Worm (Caenorhabditis elegans) whole organism, L4/young adult: ENCODE results near the gene atp-5.
A peak's percentile ranks its signal among the peaks of the same experiment; 100 is the strongest.

Experiments
- W03F9.2 ChIP-seq: fragments of 150-350 bp; optimal IDR thresholded peaks from 2 replicates; lab custom pipeline; 2014; ENCODE audit warnings: missing biosample characterization, missing genetic modification characterization
- dao-5 ChIP-seq: sonication (generic microtip); optimal IDR thresholded peaks from 2 replicates; lab custom pipeline; 2016; ENCODE audit warnings: missing genotype, missing genetic modification characterization, moderate library complexity, missing compliant biosample characterization
- him-1 ChIP-seq: sonication (generic microtip); optimal IDR thresholded peaks from 2 replicates; lab custom pipeline; 2016; ENCODE audit warnings: missing genotype, missing genetic modification reagents, missing genetic modification characterization, missing compliant biosample characterization

atp-5 gene

ce11 chrV:11078874-11079273 lies 44.8 kb downstream of the atp-5 start:
- TF ChIP-seq him-1 (tag; lab: Kevin White, UChicago) (no peak), dao-5 (tag; lab: Kevin White, UChicago) (no peak), W03F9.2 (tag; lab: Kevin White, UChicago) (no peak)

- TF ChIP-seq dao-5 (tag; lab: Kevin White, UChicago) (no peak), W03F9.2 (tag; lab: Kevin White, UChicago) (peak; percentile 80)
Observed at ce11 chrV:11078104-11078724, 45.5 kb downstream of the atp-5 start, which contains the start of gene act-2. act-2 (minus strand) TSS chrV:11078154.

ce11 chrV:11076403-11076802 lies 47.3 kb downstream of the atp-5 start:
- TF ChIP-seq W03F9.2 (tag; lab: Kevin White, UChicago) (no peak), dao-5 (tag; lab: Kevin White, UChicago) (peak; percentile 25), him-1 (tag; lab: Kevin White, UChicago) (no peak)

ce11 chrV:11076028-11076402 lies 47.7 kb downstream of the atp-5 start:
- TF ChIP-seq W03F9.2 (tag; lab: Kevin White, UChicago) (no peak), him-1 (tag; lab: Kevin White, UChicago) (no peak), dao-5 (tag; lab: Kevin White, UChicago) (no peak)

ce11 chrV:11075209-11076027 lies 48.2 kb downstream of the atp-5 start:
- TF ChIP-seq W03F9.2 (tag; lab: Kevin White, UChicago), result no peak
- no peak for TF ChIP-seq dao-5 (tag; lab: Kevin White, UChicago)
- no peak for TF ChIP-seq him-1 (tag; lab: Kevin White, UChicago)

- TF ChIP-seq W03F9.2 (tag; lab: Kevin White, UChicago) (no peak), him-1 (tag; lab: Kevin White, UChicago) (no peak), dao-5 (tag; lab: Kevin White, UChicago) (no peak)
Observed at ce11 chrV:11074448-11074847, 49.2 kb downstream of the atp-5 start, which contains the start of gene act-3. act-3 (minus strand) TSS chrV:11074498.

- no peak for TF ChIP-seq W03F9.2 (tag; lab: Kevin White, UChicago)
- TF ChIP-seq him-1 (tag; lab: Kevin White, UChicago), result no peak
- no peak for TF ChIP-seq dao-5 (tag; lab: Kevin White, UChicago)
Observed at ce11 chrV:11073354-11073753, 50.3 kb downstream of the atp-5 start.
